Fruit fly (Drosophila melanogaster) whole organism, embryonic: Measurements from ENCODE around the gene CG33124.

ENCODE experiments used
- Bdp1 ChIP-seq: fragments of 200-800 bp; sonication (Bioruptor generic); optimal IDR thresholded peaks from 3 replicates; lab custom pipeline; 2016; ENCODE audit warnings: missing biosample characterization, missing genetic modification characterization
- CG11560 ChIP-seq: fragments of 200-800 bp; sonication (Bioruptor generic); IDR thresholded peaks from 3 replicates; pipeline ENCODE4 v1.3.6; 2022; ENCODE audit warnings: missing biosample characterization, missing genetic modification characterization
- CG1647 ChIP-seq: fragments of 200-800 bp; sonication (Bioruptor generic); optimal IDR thresholded peaks from 3 replicates; lab custom pipeline; 2016; ENCODE audit warnings: missing biosample characterization, missing genetic modification characterization
- CG17186 ChIP-seq: fragments of 200-800 bp; sonication (Bioruptor generic); optimal IDR thresholded peaks from 3 replicates; lab custom pipeline; 2017; ENCODE audit warnings: missing biosample characterization, missing genetic modification reagents, missing genetic modification characterization
- CG17568 ChIP-seq: fragments of 200-800 bp; sonication (Bioruptor generic); optimal IDR thresholded peaks from 2 replicates; lab custom pipeline; 2018; ENCODE audit warnings: missing biosample characterization, mild to moderate bottlenecking, missing genetic modification characterization, moderate library complexity
- CG17612 ChIP-seq: fragments of 200-800 bp; sonication (Bioruptor generic); IDR thresholded peaks from 2 replicates; pipeline ENCODE4 v1.3.6; 2022; ENCODE audit warnings: missing biosample characterization, missing genetic modification characterization
- CG17912 ChIP-seq: fragments of 200-800 bp; sonication (Bioruptor generic); optimal IDR thresholded peaks from 2 replicates; lab custom pipeline; 2018; ENCODE audit warnings: missing biosample characterization, mild to moderate bottlenecking, missing genetic modification characterization
- CG18011 ChIP-seq: fragments of 200-800 bp; sonication (Bioruptor generic); optimal IDR thresholded peaks from 2 replicates; lab custom pipeline; 2017; ENCODE audit warnings: missing biosample characterization, missing genetic modification characterization, mild to moderate bottlenecking, moderate library complexity, missing genotype
- CG2712 ChIP-seq: fragments of 200-800 bp; optimal IDR thresholded peaks from 3 replicates; lab custom pipeline; 2019; ENCODE audit warnings: missing biosample characterization, mild to moderate bottlenecking, missing genetic modification characterization, moderate library complexity
- CG2875 ChIP-seq: fragments of 200-800 bp; sonication (Bioruptor generic); optimal IDR thresholded peaks from 2 replicates; lab custom pipeline; 2017; ENCODE audit warnings: missing biosample characterization, mild to moderate bottlenecking, missing genetic modification characterization, missing genetic modification reagents
- CG2889 ChIP-seq: fragments of 200-800 bp; sonication (Bioruptor generic); IDR thresholded peaks from 3 replicates; pipeline ENCODE4 v1.3.6; 2022; ENCODE audit warnings: missing biosample characterization, missing genetic modification characterization
- CG33213 ChIP-seq: fragments of 200-800 bp; sonication (Bioruptor generic); optimal IDR thresholded peaks from 3 replicates; lab custom pipeline; 2016; ENCODE audit warnings: missing biosample characterization, missing genetic modification characterization
- CG33557 ChIP-seq: fragments of 200-800 bp; sonication (Bioruptor generic); optimal IDR thresholded peaks from 2 replicates; lab custom pipeline; 2019; ENCODE audit warnings: missing biosample characterization, mild to moderate bottlenecking, missing genetic modification characterization, moderate library complexity
- CG6683 ChIP-seq: fragments of 200-800 bp; sonication (Bioruptor generic); optimal IDR thresholded peaks from 2 replicates; lab custom pipeline; 2017; ENCODE audit warnings: missing biosample characterization, mild to moderate bottlenecking, missing genetic modification characterization, missing genetic modification reagents
- CG6813 ChIP-seq: fragments of 200-800 bp; sonication (Bioruptor generic); optimal IDR thresholded peaks from 2 replicates; lab custom pipeline; 2017; ENCODE audit warnings: missing biosample characterization, missing genetic modification characterization, mild to moderate bottlenecking, moderate library complexity, missing genetic modification reagents
- CG8765 ChIP-seq: fragments of 200-800 bp; sonication (Bioruptor generic); IDR thresholded peaks from 2 replicates; pipeline ENCODE4 v1.3.6; 2022; ENCODE audit warnings: missing biosample characterization, missing genetic modification characterization
- CG9876 ChIP-seq: fragments of 200-800 bp; sonication (Bioruptor generic); optimal IDR thresholded peaks from 2 replicates; lab custom pipeline; 2016; ENCODE audit warnings: missing biosample characterization, missing genetic modification characterization
- CG9932 ChIP-seq: fragments of 200-800 bp; sonication (Bioruptor generic); IDR thresholded peaks from 2 replicates; pipeline ENCODE4 v1.3.6; 2022; ENCODE audit warnings: missing biosample characterization, missing genetic modification characterization
- D19A ChIP-seq: fragments of 200-800 bp; optimal IDR thresholded peaks from 3 replicates; lab custom pipeline; 2019; ENCODE audit warnings: missing biosample characterization, mild to moderate bottlenecking, missing genetic modification characterization, moderate library complexity
- Dbx ChIP-seq: fragments of 200-800 bp; sonication (Bioruptor generic); IDR thresholded peaks from 3 replicates; pipeline ENCODE4 v1.3.6; 2022; ENCODE audit warnings: missing biosample characterization, missing genetic modification characterization
- Fer3 ChIP-seq: fragments of 200-800 bp; sonication (Bioruptor generic); optimal IDR thresholded peaks from 2 replicates; lab custom pipeline; 2018; ENCODE audit warnings: missing biosample characterization, mild to moderate bottlenecking, missing genetic modification characterization, moderate library complexity
- HmgZ ChIP-seq: fragments of 200-800 bp; sonication (Bioruptor generic); optimal IDR thresholded peaks from 2 replicates; lab custom pipeline; 2018; ENCODE audit warnings: missing biosample characterization, mild to moderate bottlenecking, missing genetic modification characterization
- Mes4 ChIP-seq: fragments of 200-800 bp; sonication (Bioruptor generic); optimal IDR thresholded peaks from 2 replicates; lab custom pipeline; 2016; ENCODE audit warnings: missing biosample characterization, missing genetic modification characterization
- Neu2 ChIP-seq: fragments of 200-800 bp; sonication (Bioruptor generic); optimal IDR thresholded peaks from 3 replicates; lab custom pipeline; 2016; ENCODE audit warnings: missing biosample characterization, missing genetic modification characterization, borderline replicate concordance
- Oaz ChIP-seq: fragments of 200-800 bp; sonication (Bioruptor generic); IDR thresholded peaks from 2 replicates; pipeline ENCODE4 v1.3.6; 2022; ENCODE audit warnings: missing biosample characterization, missing genetic modification characterization
- Poxn ChIP-seq: fragments of 200-800 bp; sonication (Bioruptor generic); IDR thresholded peaks from 2 replicates; pipeline ENCODE4 v1.3.6; 2022; ENCODE audit warnings: missing biosample characterization, missing genetic modification characterization
- Ravus ChIP-seq: fragments of 200-800 bp; sonication (Bioruptor generic); IDR thresholded peaks from 2 replicates; pipeline ENCODE4 v1.3.6; 2022; ENCODE audit warnings: missing biosample characterization, missing genetic modification characterization
- Xrp1 ChIP-seq: fragments of 200-800 bp; sonication (Bioruptor generic); IDR thresholded peaks from 2 replicates; pipeline ENCODE4 v1.3.6; 2022; ENCODE audit warnings: missing biosample characterization, missing genetic modification characterization
- al ChIP-seq: fragments of 200-800 bp; sonication (Bioruptor generic); IDR thresholded peaks from 2 replicates; pipeline ENCODE4 v1.3.6; 2022; ENCODE audit warnings: missing biosample characterization, missing genetic modification characterization
- aop ChIP-seq: fragments of 200-800 bp; sonication (Bioruptor generic); IDR thresholded peaks from 2 replicates; pipeline ENCODE4 v1.3.6; 2022; ENCODE audit warnings: missing biosample characterization, missing genetic modification characterization
- ap ChIP-seq: fragments of 200-800 bp; sonication (Bioruptor generic); IDR thresholded peaks from 2 replicates; pipeline ENCODE4 v1.3.6; 2022; ENCODE audit warnings: missing biosample characterization, missing genetic modification characterization
- btn ChIP-seq: fragments of 200-800 bp; sonication (Bioruptor generic); optimal IDR thresholded peaks from 2 replicates; lab custom pipeline; 2016; ENCODE audit warnings: missing biosample characterization, missing genetic modification characterization
- ci ChIP-seq: fragments of 200-800 bp; sonication (Bioruptor generic); IDR thresholded peaks from 3 replicates; pipeline ENCODE4 v1.3.6; 2022; ENCODE audit warnings: missing biosample characterization, missing genetic modification characterization
- cwo ChIP-seq: fragments of 200-800 bp; sonication (Bioruptor generic); optimal IDR thresholded peaks from 3 replicates; lab custom pipeline; 2017; ENCODE audit warnings: missing biosample characterization, missing genetic modification characterization, mild to moderate bottlenecking, moderate library complexity, missing genetic modification reagents
- dm ChIP-seq: fragments of 200-800 bp; sonication (Bioruptor generic); optimal IDR thresholded peaks from 3 replicates; lab custom pipeline; 2016; ENCODE audit warnings: missing biosample characterization, missing genetic modification characterization
- dpn ChIP-seq, 2 experiments: fragments of 200-800 bp; sonication (Bioruptor generic); optimal IDR thresholded peaks; 3 replicates each; lab custom pipeline; 2016; ENCODE audit warnings: missing biosample characterization in 2 of 2, missing genetic modification characterization in 2 of 2
- esg ChIP-seq: fragments of 200-800 bp; sonication (Bioruptor generic); conservative IDR thresholded peaks from 2 replicates; pipeline ENCODE4 v1.3.6; 2022; ENCODE audit warnings: missing biosample characterization, missing genetic modification characterization
- ewg ChIP-seq: fragments of 200-800 bp; sonication (Bioruptor generic); optimal IDR thresholded peaks from 3 replicates; lab custom pipeline; 2017; ENCODE audit warnings: mild to moderate bottlenecking, missing biosample characterization, missing genetic modification reagents, missing genetic modification characterization
- gsb-n ChIP-seq: fragments of 200-800 bp; sonication (Bioruptor generic); optimal IDR thresholded peaks from 3 replicates; lab custom pipeline; 2018; ENCODE audit warnings: missing biosample characterization, mild to moderate bottlenecking, missing genetic modification characterization
- hkb ChIP-seq, 2 experiments: fragments of 200-800 bp in 1 of 2; fragments of >200 bp in 1 of 2; sonication (Bioruptor generic) in 1 of 2; IDR thresholded peaks in 1 of 2; optimal IDR thresholded peaks in 1 of 2; 2 replicates each; pipeline versions ENCODE4 v1.3.6 to Lab custom; 2017 to 2022; ENCODE audit warnings: missing biosample characterization in 1 of 2, missing genetic modification characterization in 1 of 2
- kni ChIP-seq: fragments of 200-800 bp; sonication (Bioruptor generic); optimal IDR thresholded peaks from 3 replicates; lab custom pipeline; 2017; ENCODE audit warnings: mild to moderate bottlenecking, missing biosample characterization, missing genetic modification reagents, missing genetic modification characterization
- knrl ChIP-seq: fragments of 200-800 bp; sonication (Bioruptor generic); IDR thresholded peaks from 3 replicates; pipeline ENCODE4 v1.3.6; 2022; ENCODE audit warnings: missing biosample characterization, missing genetic modification characterization; ENCODE audit not compliant: partially characterized antibody
- nerfin-1 ChIP-seq: fragments of 200-800 bp; sonication (Bioruptor generic); optimal IDR thresholded peaks from 3 replicates; lab custom pipeline; 2019; ENCODE audit warnings: missing biosample characterization, mild to moderate bottlenecking, missing genetic modification characterization, moderate library complexity
- nmo ChIP-seq: fragments of 200-800 bp; sonication (Bioruptor generic); optimal IDR thresholded peaks from 2 replicates; lab custom pipeline; 2018; ENCODE audit warnings: missing biosample characterization, mild to moderate bottlenecking, missing genetic modification characterization, moderate library complexity
- org-1 ChIP-seq: fragments of 200-800 bp; sonication (Bioruptor generic); optimal IDR thresholded peaks from 2 replicates; lab custom pipeline; 2017; ENCODE audit warnings: missing biosample characterization, missing genetic modification characterization
- otp ChIP-seq: fragments of 200-800 bp; sonication (Bioruptor generic); IDR thresholded peaks from 3 replicates; pipeline ENCODE4, ENCODE4 v1.3.6; 2022; ENCODE audit warnings: missing biosample characterization, missing genetic modification characterization
- pnt ChIP-seq: fragments of 200-800 bp; sonication (Bioruptor generic); optimal IDR thresholded peaks from 3 replicates; lab custom pipeline; 2016; ENCODE audit warnings: missing biosample characterization, missing genetic modification characterization
- pzg ChIP-seq: fragments of 200-800 bp; sonication (Bioruptor generic); optimal IDR thresholded peaks from 3 replicates; lab custom pipeline; 2018; ENCODE audit warnings: missing biosample characterization, mild to moderate bottlenecking, missing genetic modification characterization, moderate library complexity
- ssp ChIP-seq: fragments of 200-800 bp; sonication (Bioruptor generic); IDR thresholded peaks from 2 replicates; pipeline ENCODE4 v1.3.6; 2022; ENCODE audit warnings: missing biosample characterization, missing genetic modification characterization
- wek ChIP-seq: fragments of 200-800 bp; sonication (Bioruptor generic); optimal IDR thresholded peaks from 3 replicates; lab custom pipeline; 2018; ENCODE audit warnings: missing biosample characterization, mild to moderate bottlenecking, missing genetic modification characterization, moderate library complexity

The CG33124 gene

dm6 chr2L:2182735-2183340 lies 26.1 kb downstream of the CG33124 start (continued):
- no peak for TF ChIP-seq Ravus (GFP tag; lab: Robert Waterston, UW)
- TF ChIP-seq ewg (GFP tag; lab: Kevin White, UChicago) = no peak
- no peak for TF ChIP-seq ap
- no peak for TF ChIP-seq knrl (GFP tag; lab: Robert Waterston, UW)
- TF ChIP-seq esg = no peak; the same call in 1 of the 2 replicates
- TF ChIP-seq CG17186 = peak; percentile 43
- TF ChIP-seq CG17568 = peak; percentile 40
- peak; percentile 20 for TF ChIP-seq kni (GFP tag; lab: Kevin White, UChicago)
- TF ChIP-seq D19A (tag; lab: Kevin White, UChicago) = peak; percentile 70
- TF ChIP-seq btn (GFP tag; lab: Kevin White, UChicago) = peak; percentile 71
- TF ChIP-seq dpn (GFP tag; optimal IDR thresholded peaks at IDR 0.05; lab: Kevin White, UChicago) = peak; percentile 23 to 52
- TF ChIP-seq CG33213 (GFP tag; lab: Kevin White, UChicago) = peak; percentile 39
- TF ChIP-seq dm (GFP tag; lab: Kevin White, UChicago) = peak; percentile 19
- TF ChIP-seq CG9932 (GFP tag; lab: Robert Waterston, UW) = no peak
- peak; percentile 38; the same call in 1 of the 2 replicates for TF ChIP-seq ssp (GFP tag; lab: Robert Waterston, UW)
- peak; percentile 53 for TF ChIP-seq CG9876
- peak; percentile 89 for TF ChIP-seq CG2712 (tag; lab: Kevin White, UChicago)
- TF ChIP-seq pnt (GFP tag; lab: Kevin White, UChicago) = peak; percentile 72
- peak; percentile 58 for TF ChIP-seq CG6813
- TF ChIP-seq org-1 = peak; percentile 75
- peak; percentile 14 for TF ChIP-seq Neu2 (GFP tag; lab: Kevin White, UChicago)
- peak; percentile 67 for TF ChIP-seq nmo (GFP tag; lab: Kevin White, UChicago)
- no peak for TF ChIP-seq Fer3 (tag; lab: Kevin White, UChicago)
- peak; percentile 93 for TF ChIP-seq Xrp1 (GFP tag; lab: Robert Waterston, UW)
- TF ChIP-seq CG2889 (GFP tag; lab: Robert Waterston, UW) = no peak
- no peak for TF ChIP-seq Oaz
- no peak for TF ChIP-seq CG18011
- TF ChIP-seq nerfin-1 (tag; lab: Kevin White, UChicago) = peak; percentile 36
- TF ChIP-seq hkb (optimal IDR thresholded peaks at IDR 0.05; lab: Kevin White, UChicago) = no peak
- peak; percentile 62; the same call in 1 of the 2 replicates for TF ChIP-seq hkb (GFP tag; IDR thresholded peaks at IDR 0.05; lab: Robert Waterston, UW)
- no peak for TF ChIP-seq HmgZ (tag; lab: Kevin White, UChicago)
- peak; percentile 58 for TF ChIP-seq Mes4
- TF ChIP-seq aop (GFP tag; lab: Robert Waterston, UW) = peak; percentile 65
- TF ChIP-seq CG2875 (GFP tag; lab: Kevin White, UChicago) = peak; percentile 61
- no peak for TF ChIP-seq al
- TF ChIP-seq CG33557 (GFP tag; lab: Kevin White, UChicago) = peak; percentile 91
- TF ChIP-seq ci (GFP tag; lab: Robert Waterston, UW) = peak; percentile 83
- peak; percentile 40 for TF ChIP-seq Bdp1 (GFP tag; lab: Kevin White, UChicago)
- peak; percentile 78 for TF ChIP-seq gsb-n (tag; lab: Kevin White, UChicago)
- no peak for TF ChIP-seq Poxn
- TF ChIP-seq pzg (GFP tag; lab: Kevin White, UChicago) = no peak
- no peak for TF ChIP-seq cwo (GFP tag; lab: Kevin White, UChicago)
- TF ChIP-seq CG8765 (GFP tag; lab: Robert Waterston, UW) = peak; percentile 91
- no peak for TF ChIP-seq CG11560
- no peak for TF ChIP-seq CG6683 (GFP tag; lab: Kevin White, UChicago)
- TF ChIP-seq CG17912 (GFP tag; lab: Kevin White, UChicago) = no peak
- peak; percentile 86 for TF ChIP-seq otp (GFP tag; lab: Robert Waterston, UW)
- no peak for TF ChIP-seq Dbx (GFP tag; lab: Robert Waterston, UW)
- TF ChIP-seq wek (GFP tag; lab: Kevin White, UChicago) = no peak
- TF ChIP-seq CG1647 = peak; percentile 27
- no peak for TF ChIP-seq CG17612 (GFP tag; lab: Robert Waterston, UW)
